Worm (Caenorhabditis elegans) whole organism, L3 larva: ENCODE results near the gene cutl-16.

ENCODE experiments used
- R02D3.7 ChIP-seq: fragments of 150-350 bp; optimal IDR thresholded peaks from 2 replicates; lab custom pipeline; 2014; ENCODE audit warnings: missing biosample characterization, missing genetic modification characterization
- aly-2 ChIP-seq: fragments of 150-350 bp; optimal IDR thresholded peaks from 2 replicates; lab custom pipeline; 2014; ENCODE audit warnings: missing biosample characterization, missing genetic modification characterization
- ceh-16 ChIP-seq: sonication (generic microtip); optimal IDR thresholded peaks from 2 replicates; lab custom pipeline; 2017; ENCODE audit warnings: missing biosample characterization, missing genetic modification characterization
- daf-12 ChIP-seq: fragments of 150-350 bp; optimal IDR thresholded peaks from 2 replicates; lab custom pipeline; 2014; ENCODE audit warnings: missing biosample characterization, missing genetic modification reagents, missing genetic modification characterization
- egl-27 ChIP-seq: sonication (generic microtip); optimal IDR thresholded peaks from 4 replicates; lab custom pipeline; 2017; ENCODE audit warnings: missing biosample characterization, missing genetic modification reagents, missing genetic modification characterization
- egl-5 ChIP-seq: fragments of 150-350 bp; optimal IDR thresholded peaks from 2 replicates; lab custom pipeline; 2017; ENCODE audit warnings: missing biosample characterization, missing genetic modification reagents, missing genetic modification characterization, inconsistent platforms
- elt-1 ChIP-seq: fragments of 150-350 bp; optimal IDR thresholded peaks from 2 replicates; lab custom pipeline; 2014; ENCODE audit warnings: missing biosample characterization, missing genetic modification characterization
- elt-2 ChIP-seq: sonication (generic microtip); optimal IDR thresholded peaks from 2 replicates; lab custom pipeline; 2016; ENCODE audit warnings: missing genetic modification reagents, mild to moderate bottlenecking, missing genetic modification characterization, missing compliant biosample characterization
- elt-3 ChIP-seq, 3 experiments: fragments of 150-350 bp in 1 of 3; sonication (generic microtip) in 2 of 3; optimal IDR thresholded peaks; 2 replicates in 2 of 3; 4 replicates in 1 of 3; lab custom pipeline; 2014 to 2017; ENCODE audit warnings: missing biosample characterization in 3 of 3, missing genetic modification characterization in 3 of 3
- fkh-10 ChIP-seq: sonication (generic microtip); optimal IDR thresholded peaks from 2 replicates; lab custom pipeline; 2017; ENCODE audit warnings: missing biosample characterization, missing genetic modification reagents, missing genetic modification characterization
- fkh-2 ChIP-seq: fragments of 150-350 bp; optimal IDR thresholded peaks from 2 replicates; lab custom pipeline; 2014; ENCODE audit warnings: missing biosample characterization, missing genetic modification reagents, missing genetic modification characterization
- fos-1 ChIP-seq: fragments of 150-350 bp; optimal IDR thresholded peaks from 2 replicates; lab custom pipeline; 2014; ENCODE audit warnings: missing biosample characterization, missing genetic modification characterization
- hmg-11 ChIP-seq: sonication (generic microtip); optimal IDR thresholded peaks from 2 replicates; lab custom pipeline; 2016; ENCODE audit warnings: missing genetic modification characterization, missing compliant biosample characterization
- jun-1 ChIP-seq: fragments of 150-350 bp; optimal IDR thresholded peaks from 2 replicates; lab custom pipeline; 2014; ENCODE audit warnings: missing biosample characterization, missing genetic modification reagents, missing genetic modification characterization
- lin-15B ChIP-seq: fragments of 150-350 bp; optimal IDR thresholded peaks from 2 replicates; lab custom pipeline; 2014; ENCODE audit warnings: missing biosample characterization, missing genetic modification characterization
- lin-39 ChIP-seq: fragments of 150-350 bp; optimal IDR thresholded peaks from 2 replicates; lab custom pipeline; 2018; ENCODE audit warnings: missing biosample characterization, missing genetic modification reagents, missing genetic modification characterization
- lsy-12 ChIP-seq: sonication (generic microtip); optimal IDR thresholded peaks from 2 replicates; lab custom pipeline; 2016; ENCODE audit warnings: mild to moderate bottlenecking, missing genetic modification characterization, missing compliant biosample characterization
- mdl-1 ChIP-seq: fragments of 150-350 bp; optimal IDR thresholded peaks from 2 replicates; lab custom pipeline; 2014; ENCODE audit warnings: missing biosample characterization, missing genetic modification characterization
- nfya-1 ChIP-seq: sonication (generic microtip); optimal IDR thresholded peaks from 2 replicates; lab custom pipeline; 2017; ENCODE audit warnings: missing genetic modification characterization, mild to moderate bottlenecking, missing compliant biosample characterization, antibody characterized with exemption, moderate library complexity; ENCODE audit not compliant: insufficient read depth
- nhr-11 ChIP-seq: fragments of 150-350 bp; optimal IDR thresholded peaks from 2 replicates; lab custom pipeline; 2014; ENCODE audit warnings: missing biosample characterization, missing genetic modification characterization
- nhr-23 ChIP-seq: fragments of 150-350 bp; optimal IDR thresholded peaks from 2 replicates; lab custom pipeline; 2014; ENCODE audit warnings: missing biosample characterization, missing genetic modification reagents, missing genetic modification characterization
- nhr-237 ChIP-seq: fragments of 150-350 bp; optimal IDR thresholded peaks from 2 replicates; lab custom pipeline; 2014; ENCODE audit warnings: missing biosample characterization, missing genetic modification characterization
- nhr-25 ChIP-seq: sonication (generic microtip); optimal IDR thresholded peaks from 2 replicates; lab custom pipeline; 2017; ENCODE audit warnings: missing biosample characterization, missing genetic modification characterization
- nhr-43 ChIP-seq: sonication (generic microtip); optimal IDR thresholded peaks from 2 replicates; lab custom pipeline; 2016; ENCODE audit warnings: mild to moderate bottlenecking, missing genetic modification characterization, missing compliant biosample characterization; ENCODE audit not compliant: poor library complexity, severe bottlenecking
- pha-4 ChIP-seq: fragments of 150-350 bp; optimal IDR thresholded peaks from 2 replicates; lab custom pipeline; 2014; ENCODE audit warnings: missing biosample characterization, missing genetic modification reagents, missing genetic modification characterization
- pqm-1 ChIP-seq: fragments of 150-350 bp; optimal IDR thresholded peaks from 2 replicates; lab custom pipeline; 2017; ENCODE audit warnings: missing biosample characterization, missing genetic modification characterization, inconsistent platforms
- skn-1 ChIP-seq: fragments of 150-350 bp; optimal IDR thresholded peaks from 2 replicates; lab custom pipeline; 2014; ENCODE audit warnings: missing biosample characterization, missing genetic modification characterization
- unc-39 ChIP-seq: sonication (generic microtip); optimal IDR thresholded peaks from 4 replicates; lab custom pipeline; 2017; ENCODE audit warnings: missing biosample characterization, missing genetic modification characterization
- unc-62 ChIP-seq: fragments of 150-350 bp; sonication (generic microtip); optimal IDR thresholded peaks from 4 replicates; lab custom pipeline; 2014; ENCODE audit warnings: missing biosample characterization, missing genetic modification reagents, missing genetic modification characterization
- ztf-11 ChIP-seq: fragments of 150-350 bp; optimal IDR thresholded peaks from 2 replicates; lab custom pipeline; 2014; ENCODE audit warnings: missing biosample characterization, missing genetic modification characterization
- ztf-4 ChIP-seq: fragments of 150-350 bp; optimal IDR thresholded peaks from 2 replicates; lab custom pipeline; 2014; ENCODE audit warnings: missing biosample characterization, missing genetic modification characterization

The cutl-16 gene

DNA sequence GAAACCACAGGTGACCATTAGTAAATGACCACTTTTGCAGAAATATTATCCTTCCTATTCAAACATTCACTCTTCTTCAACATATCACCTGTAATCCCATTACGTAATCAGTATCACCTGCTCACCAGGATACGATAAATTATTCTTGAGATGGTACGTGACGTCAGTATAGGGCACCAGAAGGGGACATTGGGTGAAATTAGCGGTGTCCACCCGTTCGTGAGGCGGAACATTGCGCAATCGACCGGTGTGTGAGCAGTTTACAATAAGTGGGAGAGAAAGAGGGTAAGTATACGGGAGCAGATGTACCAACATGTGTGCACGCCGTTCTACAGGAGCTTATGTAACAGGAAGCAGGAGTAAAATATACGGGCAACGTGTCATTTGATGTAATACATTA lies 23.2 kb upstream of the cutl-16 start:
- TF ChIP-seq egl-27 (tag; lab: Kevin White, UChicago) (no peak), aly-2 (tag; lab: Kevin White, UChicago) (no peak), nhr-11 (tag; lab: Kevin White, UChicago) (no peak), nhr-23 (tag; lab: Kevin White, UChicago) (no peak)
- TF ChIP-seq, all 47 proteins: peak for 0

DNA sequence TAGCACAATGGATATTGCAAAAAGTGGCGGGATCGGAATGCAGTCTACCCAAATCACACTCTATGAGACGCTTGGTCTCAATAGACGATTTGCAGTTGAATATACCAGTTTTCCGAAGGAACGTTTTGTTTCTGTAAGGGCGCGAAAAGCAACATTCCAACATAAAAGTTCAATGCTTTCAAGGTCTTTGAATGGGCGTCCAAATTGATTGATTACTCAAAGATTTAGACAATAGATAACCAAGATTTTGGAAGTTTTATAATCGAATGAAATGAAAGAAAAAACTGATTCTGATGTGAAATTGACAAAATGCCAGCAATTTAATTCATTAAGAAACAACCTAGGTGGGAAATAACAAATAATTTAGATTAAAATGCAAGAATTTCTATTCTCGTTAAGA lies 22.1 kb upstream of the cutl-16 start:
- TF ChIP-seq lin-39 (tag; lab: Kevin White, UChicago) (no peak), nhr-11 (tag; lab: Kevin White, UChicago) (no peak), lin-15B (tag; lab: Kevin White, UChicago) (no peak), pha-4 (no peak), elt-1 (tag; lab: Kevin White, UChicago) (peak; percentile 66), nhr-25 (tag; lab: Kevin White, UChicago) (peak; percentile 76)
- TF ChIP-seq, all 47 proteins: peak for 2

DNA sequence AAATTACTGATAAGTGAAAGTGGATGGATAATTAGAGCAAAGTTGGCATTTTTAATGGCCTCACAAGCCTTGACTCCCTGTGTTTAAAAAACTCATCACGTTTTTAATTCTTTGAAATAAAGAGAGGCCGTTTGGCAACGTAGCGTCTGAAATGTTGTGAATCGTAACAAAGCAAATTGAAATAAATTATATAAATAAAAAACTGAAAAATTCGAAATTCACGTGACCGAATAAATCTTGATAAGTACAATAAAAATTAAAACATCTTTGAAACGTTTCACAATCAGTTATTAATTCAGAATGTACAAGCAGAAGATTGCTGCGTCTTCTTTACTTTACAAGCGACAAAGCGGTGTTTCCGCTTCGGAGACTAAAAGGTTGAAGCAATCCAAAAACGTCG lies 18.4 kb upstream of the cutl-16 start, which contains the start of gene K03H9.3:
K03H9.3 (plus strand) TSS at position 301 of the 400 bp plus-strand sequence.
- TF ChIP-seq pqm-1 (tag; lab: Kevin White, UChicago) (no peak), ztf-11 (tag; lab: Kevin White, UChicago) (no peak), lin-39 (tag; lab: Kevin White, UChicago) (no peak), R02D3.7 (tag; lab: Kevin White, UChicago) (no peak), pha-4 (no peak), fkh-10 (GFP tag; lab: Kevin White, UChicago) (no peak), unc-62 (GFP tag; lab: Kevin White, UChicago) (no peak), daf-12 (no peak), fos-1 (tag; lab: Kevin White, UChicago) (no peak), elt-3 (tag; optimal IDR thresholded peaks at IDR 0.05; lab: Kevin White, UChicago) (no peak)

DNA sequence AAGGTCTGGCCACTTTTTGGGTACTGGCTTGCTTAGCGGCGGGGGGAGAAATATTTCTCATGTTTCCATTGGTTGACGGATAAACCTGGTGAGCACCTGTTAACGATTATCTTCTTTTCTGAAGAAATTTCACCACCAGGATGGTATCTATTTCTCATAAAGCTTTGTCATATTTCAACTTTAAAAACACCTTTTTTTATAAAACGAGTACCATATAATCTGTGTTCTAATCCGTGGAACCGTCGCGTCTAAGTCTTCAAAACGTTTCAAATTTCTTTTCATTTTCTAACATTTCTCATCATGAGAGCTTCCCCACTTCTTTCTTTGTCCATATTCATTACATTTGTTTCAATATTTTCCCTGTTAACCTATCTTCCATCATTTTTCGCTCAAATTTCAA lies 15.2 kb upstream of the cutl-16 start, which contains the start of gene col-75:
col-75 (plus strand) TSS at position 301 of the 400 bp plus-strand sequence.
- TF ChIP-seq fkh-2 (no peak), unc-39 (tag; lab: Kevin White, UChicago) (no peak)
- TF ChIP-seq, all 47 proteins: peak for 0

DNA sequence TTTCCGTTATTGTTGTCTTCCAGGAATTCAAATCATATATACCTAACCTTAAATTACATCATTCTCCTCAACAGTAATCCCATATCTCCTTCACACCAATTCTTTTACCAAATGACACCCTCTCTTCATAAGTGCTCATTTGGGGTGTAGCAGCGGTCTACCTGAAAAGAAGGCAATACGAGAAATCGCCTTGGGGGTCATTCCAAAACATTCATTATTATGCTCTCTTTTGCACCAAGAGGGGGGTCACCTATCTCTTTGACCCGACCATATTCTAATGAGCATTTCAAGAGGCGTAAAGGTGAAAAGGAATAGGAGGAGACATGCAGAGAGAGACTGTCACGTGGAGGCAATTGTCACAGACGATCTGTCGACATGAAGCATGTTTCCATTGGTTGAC lies 4.4 kb upstream of the cutl-16 start:
- TF ChIP-seq R02D3.7 (tag; lab: Kevin White, UChicago) (no peak), ztf-4 (tag; lab: Kevin White, UChicago) (no peak), daf-12 (no peak), hmg-11 (no peak), ceh-16 (no peak), fkh-2 (no peak), mdl-1 (tag; lab: Kevin White, UChicago) (no peak), nhr-237 (tag; lab: Kevin White, UChicago) (no peak), jun-1 (no peak)
- TF ChIP-seq, all 47 proteins: peak for 0

DNA sequence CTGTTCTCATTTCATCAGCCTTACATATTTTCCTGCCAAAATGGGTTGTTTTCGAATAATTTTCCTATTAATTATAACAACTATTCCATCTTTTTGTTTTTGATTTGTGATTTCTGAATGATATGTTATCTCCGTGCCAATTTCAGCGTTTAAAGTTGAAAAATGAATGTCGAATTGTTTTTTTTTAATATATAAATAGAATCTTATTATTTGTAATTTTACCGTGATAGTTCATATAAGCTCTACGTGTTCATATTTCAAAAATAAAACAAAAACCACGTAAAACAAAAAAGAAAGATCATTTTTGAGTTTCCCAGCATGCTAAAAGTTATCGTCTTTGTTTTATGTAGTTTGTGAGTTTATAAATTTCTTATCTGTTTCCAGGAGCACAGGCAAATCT lies 2.5 kb downstream of the cutl-16 start, which contains the start of gene K06A1.2:
K06A1.2 (plus strand) TSS at position 301 of the 400 bp plus-strand sequence.
- TF ChIP-seq nfya-1 (no peak), nhr-43 (tag; lab: Kevin White, UChicago) (no peak), lsy-12 (no peak), skn-1 (tag; lab: Kevin White, UChicago) (no peak), jun-1 (no peak), hmg-11 (no peak), egl-5 (tag; lab: Kevin White, UChicago) (no peak)

DNA sequence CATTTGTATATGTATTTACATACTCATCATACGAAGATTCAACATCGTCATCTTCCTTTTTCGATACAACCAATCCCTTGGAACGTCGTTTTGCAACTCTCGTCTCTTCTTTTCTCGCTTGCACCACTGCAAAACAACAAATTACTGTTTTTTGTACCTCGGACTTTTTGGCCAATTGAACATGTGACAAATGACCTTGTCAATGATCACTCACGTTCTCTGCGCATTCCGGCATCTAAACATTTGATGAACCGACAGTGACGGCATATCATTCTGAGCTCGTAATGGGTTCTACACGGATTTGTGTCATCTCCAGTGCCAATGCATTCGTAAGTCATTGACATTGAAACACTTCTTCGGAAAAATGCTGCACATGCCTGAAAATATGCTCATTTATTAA lies 7.0 kb downstream of the cutl-16 start:
- TF ChIP-seq nhr-25 (tag; lab: Kevin White, UChicago), result peak; percentile 29
- no peak for TF ChIP-seq elt-2 (tag; lab: Kevin White, UChicago)
- no peak for TF ChIP-seq pha-4
- peak; percentile 15 for TF ChIP-seq nhr-23 (tag; lab: Kevin White, UChicago)
- TF ChIP-seq, all 47 proteins: peak for 2
